Worm (Caenorhabditis elegans): ENCODE results near the gene K10G4.10.

Gene K10G4.10

DNA sequence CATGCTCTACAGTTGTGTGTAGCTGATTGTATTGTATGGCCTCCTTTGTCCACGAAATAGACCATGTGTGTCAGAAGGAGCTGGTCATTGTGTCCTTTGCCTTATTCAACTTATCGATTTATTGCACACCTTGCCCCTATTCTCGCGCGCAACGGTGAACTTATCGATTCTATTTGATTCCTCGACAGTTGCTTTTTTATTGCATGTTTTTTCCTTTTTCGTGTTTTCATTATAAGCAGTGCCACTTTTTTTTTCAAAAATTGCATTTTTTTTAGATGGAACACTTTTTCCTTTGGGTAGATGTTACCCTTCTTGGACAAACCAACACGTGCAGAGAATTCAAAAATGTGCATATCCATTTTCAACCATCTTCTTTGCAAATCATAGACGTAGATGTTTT is at the start of gene K10G4.10:
K10G4.10 (plus strand) TSS at position 301 of the 400 bp plus-strand sequence.
- TF ChIP-seq ceh-31 (tag; optimal IDR thresholded peaks at IDR 0.05) = no peak
- TF ChIP-seq ceh-34 (tag; optimal IDR thresholded peaks at IDR 0.05) = no peak
- no peak for TF ChIP-seq sdc-2 (tag; optimal IDR thresholded peaks at IDR 0.05)
- TF ChIP-seq unc-86 (tag; optimal IDR thresholded peaks at IDR 0.05) = no peak
- no peak for TF ChIP-seq syd-9 (tag; optimal IDR thresholded peaks at IDR 0.05)
- TF ChIP-seq pqm-1 (tag; optimal IDR thresholded peaks at IDR 0.05) = no peak
- TF ChIP-seq hlh-6 (tag; optimal IDR thresholded peaks at IDR 0.05) = no peak
- no peak for TF ChIP-seq ttx-3 (tag; optimal IDR thresholded peaks at IDR 0.05)
- no peak for TF ChIP-seq Y22D7AL.16 (tag; optimal IDR thresholded peaks at IDR 0.05)
- TF ChIP-seq fkh-10 (GFP tag; optimal IDR thresholded peaks at IDR 0.05) = no peak
- TF ChIP-seq madf-2 (tag; optimal IDR thresholded peaks at IDR 0.05) = no peak
- no peak for TF ChIP-seq zip-5 (tag; optimal IDR thresholded peaks at IDR 0.05)
- TF ChIP-seq ceh-24 (tag; optimal IDR thresholded peaks at IDR 0.05) = no peak
- TF ChIP-seq dve-1 (tag; optimal IDR thresholded peaks at IDR 0.05) = no peak
- no peak for TF ChIP-seq mec-3 (tag; optimal IDR thresholded peaks at IDR 0.05; ENCODE audit: borderline replicate concordance)

DNA sequence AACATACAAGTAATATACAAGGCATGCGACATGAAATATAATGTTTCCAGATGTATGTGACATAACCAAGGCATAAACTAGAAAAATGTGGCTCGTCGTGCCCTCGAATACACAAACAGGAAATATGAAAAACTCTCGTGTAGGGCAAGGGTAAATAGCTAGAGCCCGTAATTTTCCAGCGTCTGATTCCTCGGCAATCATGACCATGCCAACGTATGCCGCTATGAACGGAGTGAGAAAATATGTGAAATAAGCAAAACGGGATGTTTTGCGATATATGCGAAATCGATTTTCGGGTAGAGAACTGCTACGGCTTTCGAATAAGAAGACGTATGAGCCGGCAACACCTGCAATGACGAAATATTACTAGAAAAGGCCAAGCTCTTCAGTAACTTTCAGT is 48.0 kb upstream of the K10G4.10 start, which contains the start of gene scl-25:
scl-25 (plus strand) TSS at position 301 of the 400 bp plus-strand sequence.
- TF ChIP-seq sox-2 (GFP tag; IDR thresholded peaks at IDR 0.05) (no peak), tbx-7 (tag; optimal IDR thresholded peaks at IDR 0.05) (no peak), ceh-2 (tag; optimal IDR thresholded peaks at IDR 0.05) (no peak), mec-3 (tag; optimal IDR thresholded peaks at IDR 0.05; ENCODE audit: borderline replicate concordance) (no peak)

DNA sequence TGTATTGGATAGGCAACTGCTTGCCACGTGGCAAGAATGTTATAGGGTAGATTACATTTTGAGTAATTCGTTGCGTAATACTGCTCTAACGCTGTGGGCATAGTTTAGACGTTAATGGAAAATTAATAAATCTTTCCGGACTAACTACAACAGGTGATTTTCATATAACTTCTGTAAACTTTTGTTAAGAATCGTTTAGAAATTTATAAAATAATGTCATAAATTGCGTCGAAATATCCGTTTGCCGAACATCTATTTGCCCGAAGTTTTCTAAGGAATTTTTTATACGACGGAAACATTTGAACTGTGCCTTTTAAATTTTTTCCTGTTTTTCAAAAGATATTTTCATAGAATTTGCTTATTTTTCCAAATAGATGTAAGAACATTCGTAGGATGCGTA is 47.2 kb upstream of the K10G4.10 start, which contains the start of gene srh-112:
srh-112 (minus strand) TSS at position 101 of the 400 bp plus-strand sequence.
- TF ChIP-seq nhr-232 (tag; optimal IDR thresholded peaks at IDR 0.05) (no peak), tbx-2 (tag; optimal IDR thresholded peaks at IDR 0.05) (no peak)

DNA sequence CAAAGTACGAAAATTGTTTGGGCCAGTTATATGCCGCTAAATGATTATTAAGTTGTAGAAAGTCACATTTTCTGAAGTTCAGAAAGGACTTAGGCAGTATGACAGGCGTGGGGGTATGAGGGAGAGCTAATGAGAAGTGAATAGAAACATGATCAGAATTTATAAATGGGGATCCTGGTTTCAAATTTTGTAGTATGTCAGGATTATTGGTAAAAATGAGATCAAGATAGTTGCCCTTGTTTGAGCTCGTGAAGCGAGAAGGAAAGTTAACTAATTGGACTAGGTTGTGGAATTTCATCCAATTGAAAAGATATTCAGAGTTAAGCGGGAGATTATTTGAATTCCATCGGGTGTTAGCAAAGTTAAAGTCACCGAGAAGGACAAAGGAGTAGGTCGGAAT is 40.9 kb upstream of the K10G4.10 start:
- TF ChIP-seq ceh-30 (tag; optimal IDR thresholded peaks at IDR 0.05) (no peak), madf-2 (tag; optimal IDR thresholded peaks at IDR 0.05) (no peak), pax-1 (tag; optimal IDR thresholded peaks at IDR 0.05) (no peak), ceh-24 (tag; optimal IDR thresholded peaks at IDR 0.05) (no peak), ceh-48 (tag; optimal IDR thresholded peaks at IDR 0.05) (no peak), fkh-6 (tag; optimal IDR thresholded peaks at IDR 0.05) (no peak), npax-4 (tag; optimal IDR thresholded peaks at IDR 0.05) (no peak), ets-4 (tag; optimal IDR thresholded peaks at IDR 0.05) (no peak), C08G9.2 (tag; optimal IDR thresholded peaks at IDR 0.05) (no peak), unc-55 (GFP tag; optimal IDR thresholded peaks at IDR 0.05) (no peak), lim-6 (tag; optimal IDR thresholded peaks at IDR 0.05) (no peak), dmd-4 (tag; optimal IDR thresholded peaks at IDR 0.05; ENCODE audit: borderline replicate concordance) (no peak), pqm-1 (tag; optimal IDR thresholded peaks at IDR 0.05) (no peak), ceh-34 (tag; optimal IDR thresholded peaks at IDR 0.05) (no peak), hlh-8 (tag; optimal IDR thresholded peaks at IDR 0.05) (no peak), ttx-3 (tag; optimal IDR thresholded peaks at IDR 0.05) (no peak), ceh-45 (GFP tag; IDR thresholded peaks at IDR 0.05) (no peak), T23F11.4 (GFP tag; optimal IDR thresholded peaks at IDR 0.05) (no peak), rnt-1 (tag; optimal IDR thresholded peaks at IDR 0.05) (no peak)

DNA sequence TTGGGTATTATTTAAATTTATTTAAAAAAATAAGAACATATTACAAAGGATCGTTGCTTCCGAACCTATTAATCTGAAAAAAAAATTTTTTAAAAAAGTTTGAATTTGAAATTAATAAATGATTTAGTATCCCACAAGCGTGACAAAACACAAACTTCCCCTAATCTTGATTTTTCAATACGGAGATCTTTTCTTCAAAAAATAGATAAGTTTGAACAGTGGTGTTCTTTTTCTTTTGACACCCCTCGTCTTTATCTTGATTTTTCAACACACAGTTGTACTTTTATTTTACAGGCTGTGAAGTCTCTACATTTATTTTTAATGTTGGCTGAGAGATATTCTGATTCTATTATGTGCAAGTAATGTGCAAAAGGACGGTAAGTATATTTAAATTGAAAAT is 37.0 kb upstream of the K10G4.10 start, which contains the start of gene T19C9.10:
T19C9.10 (plus strand) TSS at position 248 of the 400 bp plus-strand sequence.
- TF ChIP-seq lim-6 (tag; optimal IDR thresholded peaks at IDR 0.05) (no peak), ztf-16 (tag; optimal IDR thresholded peaks at IDR 0.05) (no peak), che-1 (tag; optimal IDR thresholded peaks at IDR 0.05) (no peak), hlh-6 (tag; optimal IDR thresholded peaks at IDR 0.05) (no peak), ceh-31 (tag; optimal IDR thresholded peaks at IDR 0.05) (no peak), unc-86 (tag; optimal IDR thresholded peaks at IDR 0.05) (no peak), ceh-18 (tag; optimal IDR thresholded peaks at IDR 0.05) (no peak), elt-2 (tag; optimal IDR thresholded peaks at IDR 0.05) (no peak), ttx-3 (tag; optimal IDR thresholded peaks at IDR 0.05) (no peak), pqm-1 (tag; optimal IDR thresholded peaks at IDR 0.05) (no peak), ceh-45 (GFP tag; IDR thresholded peaks at IDR 0.05) (no peak), tbx-2 (tag; optimal IDR thresholded peaks at IDR 0.05) (no peak), rnt-1 (tag; optimal IDR thresholded peaks at IDR 0.05) (no peak), fkh-10 (GFP tag; optimal IDR thresholded peaks at IDR 0.05) (no peak)

All from whole organism, late embryonic.